Fruit fly (Drosophila melanogaster): ENCODE data around the gene Nup58.

The Nup58 gene

dm6 chr3R:19644094-19644900 lies 529 bp upstream of the Nup58 start, which contains the start of gene Vha13 (continued):
- TF ChIP-seq CG5180 (GFP tag; optimal IDR thresholded peaks at IDR 0.05) (no peak), Trl (optimal IDR thresholded peaks at IDR 0.05) (no peak), Trl (GFP tag; optimal IDR thresholded peaks at IDR 0.05) (peak; percentile 43), CG17359 (tag; optimal IDR thresholded peaks at IDR 0.05) (no peak), CG1647 (GFP tag; optimal IDR thresholded peaks at IDR 0.05) (peak; percentile 39), Hsf (GFP tag; optimal IDR thresholded peaks at IDR 0.05) (peak; percentile 51), tgo (GFP tag; IDR thresholded peaks at IDR 0.05) (peak; percentile 42; the same call in 2 of the 3 replicates), E2f1 (GFP tag; IDR thresholded peaks at IDR 0.05) (peak; percentile 36; the same call in 1 of the 2 replicates), CG13424 (tag; optimal IDR thresholded peaks at IDR 0.05) (no peak), gro (GFP tag; optimal IDR thresholded peaks at IDR 0.05) (peak; percentile 45), CG31224 (GFP tag; IDR thresholded peaks at IDR 0.05) (peak; percentile 34; the same call in 1 of the 2 replicates), BtbVII (GFP tag; optimal IDR thresholded peaks at IDR 0.05) (peak; percentile 45), Med (GFP tag) (peak; percentile 91), Ada2b (GFP tag; IDR thresholded peaks at IDR 0.05) (0 out of 2 replicates have a peak, but pooled peaks have one; percentile 9), nmo (GFP tag; optimal IDR thresholded peaks at IDR 0.05) (peak; percentile 36), CG33213 (GFP tag; optimal IDR thresholded peaks at IDR 0.05) (peak; percentile 26), CG10267 (tag; optimal IDR thresholded peaks at IDR 0.05) (no peak), tap (tag; optimal IDR thresholded peaks at IDR 0.05) (peak; percentile 4), CG7271 (tag; optimal IDR thresholded peaks at IDR 0.05) (no peak), CG5953 (GFP tag; IDR thresholded peaks at IDR 0.05) (no peak), cwo (GFP tag; optimal IDR thresholded peaks at IDR 0.05) (no peak), Jarid2 (GFP tag; optimal IDR thresholded peaks at IDR 0.05) (peak; percentile 50), CG14860 (GFP tag; IDR thresholded peaks at IDR 0.05; ENCODE audit: partially characterized antibody) (peak; percentile 8; the same call in 2 of the 3 replicates), CG12155 (GFP tag; optimal IDR thresholded peaks at IDR 0.05) (peak; percentile 8), so (GFP tag; IDR thresholded peaks at IDR 0.05) (no peak), CG18619 (GFP tag; optimal IDR thresholded peaks at IDR 0.05) (peak; percentile 24), sens (GFP tag) (peak; percentile 48), CG8290 (GFP tag; optimal IDR thresholded peaks at IDR 0.05) (no peak), CG8290 (tag; optimal IDR thresholded peaks at IDR 0.05) (peak in 1 of 2 experiments; percentile 87), Poxn (GFP tag; IDR thresholded peaks at IDR 0.05) (no peak), CG6791 (GFP tag; IDR thresholded peaks at IDR 0.05; ENCODE audit: partially characterized antibody) (peak; percentile 82), az2 (GFP tag; optimal IDR thresholded peaks at IDR 0.05) (peak; percentile 18), CG10209 (GFP tag; optimal IDR thresholded peaks at IDR 0.05) (peak; percentile 0), BEAF-32 (GFP tag; optimal IDR thresholded peaks at IDR 0.05) (peak; percentile 72), sisA (GFP tag; IDR thresholded peaks at IDR 0.05) (peak; percentile 68), CG4730 (GFP tag; IDR thresholded peaks at IDR 0.05) (no peak), pho (GFP tag; optimal IDR thresholded peaks at IDR 0.05) (peak; percentile 36), ato (GFP tag; IDR thresholded peaks at IDR 0.05; ENCODE audit: partially characterized antibody) (peak; percentile 70; the same call in 1 of the 2 replicates), CG43689 (GFP tag; IDR thresholded peaks at IDR 0.05) (no peak), Hmr (GFP tag; optimal IDR thresholded peaks at IDR 0.05) (peak; percentile 47), CG34224 (GFP tag; IDR thresholded peaks at IDR 0.05; ENCODE audit: partially characterized antibody) (peak; percentile 36; the same call in 1 of the 3 replicates), CG16863 (GFP tag; optimal IDR thresholded peaks at IDR 0.05) (peak; percentile 11), pita (GFP tag; optimal IDR thresholded peaks at IDR 0.05) (no peak), row (GFP tag; IDR thresholded peaks at IDR 0.05) (peak; percentile 93), Nf-YB (GFP tag; optimal IDR thresholded peaks at IDR 0.05) (no peak), CG11695 (GFP tag; IDR thresholded peaks at IDR 0.05) (no peak), CG14441 (GFP tag; IDR thresholded peaks at IDR 0.05) (peak; percentile 55), MBD-R2 (GFP tag; IDR thresholded peaks at IDR 0.05) (peak; percentile 55), otp (GFP tag; IDR thresholded peaks at IDR 0.05) (no peak)
